In the genomic region with DNA sequence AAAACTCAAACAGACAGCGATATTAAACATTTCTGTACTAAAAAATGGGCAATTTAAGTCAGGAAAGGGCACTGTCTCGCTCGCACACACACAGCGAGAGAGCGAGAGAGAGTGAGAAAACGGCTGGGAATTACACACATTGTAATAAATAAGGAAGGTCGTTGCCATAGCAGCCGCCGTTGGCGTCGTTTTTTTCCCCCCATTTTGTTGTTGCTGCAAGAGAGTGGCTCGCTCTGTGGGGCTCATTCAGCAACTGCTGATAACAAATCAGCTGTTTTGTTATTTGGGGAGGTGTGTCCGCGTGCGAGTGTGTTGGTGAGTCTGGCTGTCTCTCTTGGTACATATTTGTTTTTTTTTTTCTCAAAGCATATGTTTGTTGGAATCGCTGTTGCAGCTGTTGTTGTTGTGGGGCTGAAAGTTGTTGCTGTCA, we compare ENCODE assay signal across 1 fruit fly cellular context.
TF ChIP-seq lines count a peak whose summit lies in the region.

No protein-coding gene starts in this region.

TF ChIP-seq in whole organism, embryonic, 481 proteins besides CTCF, POLR2A, EP300 and RAD21 (continued from another document and continues in another):
- TF ChIP-seq Abd-B (GFP tag; optimal IDR thresholded peaks at IDR 0.05; lab: Kevin White, UChicago) (peak; percentile 9), Blimp-1 (GFP tag; optimal IDR thresholded peaks at IDR 0.05; lab: Kevin White, UChicago) (peak; percentile 51), kah (GFP tag; optimal IDR thresholded peaks at IDR 0.05; lab: Kevin White, UChicago) (peak; percentile 72), NFAT (GFP tag; IDR thresholded peaks at IDR 0.05; lab: Robert Waterston, UW) (no peak), HLHmδ (GFP tag; optimal IDR thresholded peaks at IDR 0.05; lab: Kevin White, UChicago) (peak; percentile 72), wek (GFP tag; optimal IDR thresholded peaks at IDR 0.05; lab: Kevin White, UChicago) (peak; percentile 82), Ptx1 (GFP tag; IDR thresholded peaks at IDR 0.05; lab: Robert Waterston, UW) (no peak), tap (tag; optimal IDR thresholded peaks at IDR 0.05; lab: Kevin White, UChicago) (no peak), CG1792 (GFP tag; optimal IDR thresholded peaks at IDR 0.05; lab: Kevin White, UChicago) (peak; percentile 4), CG11085 (GFP tag; IDR thresholded peaks at IDR 0.05; lab: Robert Waterston, UW) (no peak), sd (tag; optimal IDR thresholded peaks at IDR 0.05; lab: Kevin White, UChicago) (peak; percentile 76), CG5953 (GFP tag; IDR thresholded peaks at IDR 0.05; lab: Robert Waterston, UW) (no peak), schlank (tag; optimal IDR thresholded peaks at IDR 0.05; lab: Kevin White, UChicago) (no peak), CG18619 (GFP tag; optimal IDR thresholded peaks at IDR 0.05; lab: Kevin White, UChicago) (peak; percentile 20), Dad (GFP tag; optimal IDR thresholded peaks at IDR 0.05; lab: Kevin White, UChicago) (no peak), oc (tag; optimal IDR thresholded peaks at IDR 0.05; lab: Kevin White, UChicago) (peak; percentile 51), shn (GFP tag; optimal IDR thresholded peaks at IDR 0.05; lab: Kevin White, UChicago) (no peak), onecut (GFP tag; IDR thresholded peaks at IDR 0.05; lab: Robert Waterston, UW) (peak; percentile 54), ci (GFP tag; IDR thresholded peaks at IDR 0.05; lab: Robert Waterston, UW) (no peak), CG6854 (GFP tag; optimal IDR thresholded peaks at IDR 0.05; lab: Kevin White, UChicago) (peak; percentile 36), CG11560 (tag; IDR thresholded peaks at IDR 0.05; lab: Robert Waterston, UW) (no peak), Xbp1 (GFP tag; optimal IDR thresholded peaks at IDR 0.05; lab: Kevin White, UChicago) (no peak), CG31365 (tag; optimal IDR thresholded peaks at IDR 0.05; lab: Kevin White, UChicago) (peak; percentile 28), CG1233 (GFP tag; optimal IDR thresholded peaks at IDR 0.05; lab: Kevin White, UChicago) (peak; percentile 66), CG10431 (GFP tag; optimal IDR thresholded peaks at IDR 0.05; lab: Kevin White, UChicago) (peak; percentile 77), CG13624 (GFP tag; optimal IDR thresholded peaks at IDR 0.05; lab: Kevin White, UChicago) (peak; percentile 18), aop (GFP tag; IDR thresholded peaks at IDR 0.05; lab: Robert Waterston, UW) (no peak), CG11723 (GFP tag; optimal IDR thresholded peaks at IDR 0.05; lab: Kevin White, UChicago) (peak; percentile 53), so (GFP tag; IDR thresholded peaks at IDR 0.05; lab: Robert Waterston, UW) (no peak), NfI (GFP tag; optimal IDR thresholded peaks at IDR 0.05; lab: Kevin White, UChicago) (peak; percentile 31), twi (tag; optimal IDR thresholded peaks at IDR 0.05; lab: Kevin White, UChicago) (peak; percentile 37), BtbVII (GFP tag; optimal IDR thresholded peaks at IDR 0.05; lab: Kevin White, UChicago) (peak; percentile 82), slbo (GFP tag; IDR thresholded peaks at IDR 0.05; lab: Robert Waterston, UW) (no peak), CG12236 (GFP tag; optimal IDR thresholded peaks at IDR 0.05; lab: Kevin White, UChicago) (peak; percentile 38), ATbp (GFP tag; optimal IDR thresholded peaks at IDR 0.05; lab: Kevin White, UChicago) (peak; percentile 74), CG13296 (GFP tag; optimal IDR thresholded peaks at IDR 0.05; lab: Kevin White, UChicago) (peak; percentile 76), Adf1 (GFP tag; IDR thresholded peaks at IDR 0.05; lab: Robert Waterston, UW) (no peak), H2.0 (GFP tag; IDR thresholded peaks at IDR 0.05; lab: Robert Waterston, UW) (no peak), sob (GFP tag; IDR thresholded peaks at IDR 0.05; lab: Robert Waterston, UW) (no peak), CG17359 (tag; optimal IDR thresholded peaks at IDR 0.05; lab: Kevin White, UChicago) (peak; percentile 67), HLH3B (GFP tag; IDR thresholded peaks at IDR 0.05; lab: Robert Waterston, UW) (no peak), CG4404 (GFP tag; IDR thresholded peaks at IDR 0.05; lab: Robert Waterston, UW) (no peak), CrebB (tag; optimal IDR thresholded peaks at IDR 0.05; lab: Kevin White, UChicago) (peak; percentile 53), scrt (GFP tag; optimal IDR thresholded peaks at IDR 0.05; lab: Kevin White, UChicago) (peak; percentile 42), inv (GFP tag; IDR thresholded peaks at IDR 0.05; lab: Robert Waterston, UW; ENCODE audit: partially characterized antibody) (no peak), Fer1 (GFP tag; optimal IDR thresholded peaks at IDR 0.05; lab: Kevin White, UChicago) (peak; percentile 76), CG10462 (GFP tag; optimal IDR thresholded peaks at IDR 0.05; lab: Kevin White, UChicago) (peak; percentile 5), gce (GFP tag; IDR thresholded peaks at IDR 0.05; lab: Robert Waterston, UW) (no peak), ind (GFP tag; optimal IDR thresholded peaks at IDR 0.05; lab: Kevin White, UChicago) (no peak), CG7745 (tag; optimal IDR thresholded peaks at IDR 0.05; lab: Kevin White, UChicago) (peak; percentile 61), Dbx (GFP tag; IDR thresholded peaks at IDR 0.05; lab: Robert Waterston, UW) (no peak), CG15011 (GFP tag; optimal IDR thresholded peaks at IDR 0.05; lab: Kevin White, UChicago) (no peak), CG4854 (GFP tag; optimal IDR thresholded peaks at IDR 0.05; lab: Kevin White, UChicago) (no peak), CG7372 (GFP tag; IDR thresholded peaks at IDR 0.05; lab: Robert Waterston, UW) (no peak), bowl (GFP tag; IDR thresholded peaks at IDR 0.05; lab: Robert Waterston, UW) (no peak), CG34224 (GFP tag; IDR thresholded peaks at IDR 0.05; lab: Robert Waterston, UW; ENCODE audit: partially characterized antibody) (no peak), HHEX (GFP tag; optimal IDR thresholded peaks at IDR 0.05; lab: Kevin White, UChicago) (peak; percentile 62), vfl (GFP tag; optimal IDR thresholded peaks at IDR 0.05; lab: Kevin White, UChicago) (no peak), CG9437 (GFP tag; optimal IDR thresholded peaks at IDR 0.05; lab: Kevin White, UChicago) (no peak), CG6254 (GFP tag; optimal IDR thresholded peaks at IDR 0.05; lab: Kevin White, UChicago) (peak; percentile 63), sqz (GFP tag; optimal IDR thresholded peaks at IDR 0.05; lab: Kevin White, UChicago) (peak; percentile 99), row (GFP tag; IDR thresholded peaks at IDR 0.05; lab: Robert Waterston, UW) (no peak), Kr (GFP tag; optimal IDR thresholded peaks at IDR 0.05; lab: Kevin White, UChicago) (peak; percentile 49), sug (tag; optimal IDR thresholded peaks at IDR 0.05; lab: Kevin White, UChicago) (peak; percentile 52), Lhr (GFP tag; optimal IDR thresholded peaks at IDR 0.05; lab: Kevin White, UChicago) (peak; percentile 12), Nf-YB (GFP tag; optimal IDR thresholded peaks at IDR 0.05; lab: Kevin White, UChicago) (peak; percentile 60), croc (GFP tag; conservative IDR thresholded peaks at IDR 0.05; lab: Robert Waterston, UW) (no peak), CG3407 (GFP tag; optimal IDR thresholded peaks at IDR 0.05; lab: Kevin White, UChicago) (peak; percentile 75), grn (GFP tag; optimal IDR thresholded peaks at IDR 0.05; lab: Kevin White, UChicago) (peak; percentile 75), CG32772 (GFP tag; IDR thresholded peaks at IDR 0.05; lab: Robert Waterston, UW) (no peak), Mes4 (GFP tag; optimal IDR thresholded peaks at IDR 0.05; lab: Kevin White, UChicago) (peak; percentile 24), Ravus (GFP tag; IDR thresholded peaks at IDR 0.05; lab: Robert Waterston, UW) (no peak), CG12219 (GFP tag; optimal IDR thresholded peaks at IDR 0.05; lab: Kevin White, UChicago) (peak; percentile 66), CG7357 (GFP tag; IDR thresholded peaks at IDR 0.05; lab: Robert Waterston, UW) (no peak), bbx (GFP tag; IDR thresholded peaks at IDR 0.05; lab: Robert Waterston, UW; ENCODE audit: partially characterized antibody) (no peak), sna (GFP tag; IDR thresholded peaks at IDR 0.05; lab: Robert Waterston, UW; ENCODE audit: partially characterized antibody) (no peak), Jarid2 (GFP tag; optimal IDR thresholded peaks at IDR 0.05; lab: Kevin White, UChicago) (peak; percentile 47), CG2712 (tag; optimal IDR thresholded peaks at IDR 0.05; lab: Kevin White, UChicago) (peak; percentile 33), Xrp1 (GFP tag; IDR thresholded peaks at IDR 0.05; lab: Robert Waterston, UW) (no peak), Pdp1 (GFP tag; optimal IDR thresholded peaks at IDR 0.05; lab: Kevin White, UChicago) (peak in 1 of 2 experiments; percentile 43), sens (GFP tag; lab: Kevin White, UChicago) (peak; percentile 94), fd64A (GFP tag; optimal IDR thresholded peaks at IDR 0.05; lab: Kevin White, UChicago) (peak; percentile 72), CG17612 (GFP tag; IDR thresholded peaks at IDR 0.05; lab: Robert Waterston, UW) (no peak), CG12104 (GFP tag; optimal IDR thresholded peaks at IDR 0.05; lab: Kevin White, UChicago) (no peak), CG8924 (tag; optimal IDR thresholded peaks at IDR 0.05; lab: Kevin White, UChicago) (peak; percentile 18), vvl (GFP tag; IDR thresholded peaks at IDR 0.05; lab: Robert Waterston, UW) (no peak), Med (GFP tag; lab: Kevin White, UChicago) (peak; percentile 82), CG11696 (GFP tag; IDR thresholded peaks at IDR 0.05; lab: Robert Waterston, UW) (no peak), CG15601 (tag; optimal IDR thresholded peaks at IDR 0.05; lab: Kevin White, UChicago) (peak; percentile 73), CG4617 (GFP tag; optimal IDR thresholded peaks at IDR 0.05; lab: Kevin White, UChicago; ENCODE audit: borderline replicate concordance) (no peak), Dfd (GFP tag; optimal IDR thresholded peaks at IDR 0.05; lab: Kevin White, UChicago) (no peak), CG15514 (GFP tag; optimal IDR thresholded peaks at IDR 0.05; lab: Kevin White, UChicago) (peak; percentile 47), Bgb (GFP tag; IDR thresholded peaks at IDR 0.05; lab: Robert Waterston, UW; ENCODE audit: partially characterized antibody) (no peak), mld (GFP tag; IDR thresholded peaks at IDR 0.05; lab: Robert Waterston, UW; ENCODE audit: partially characterized antibody) (no peak), cad (GFP tag; optimal IDR thresholded peaks at IDR 0.05; lab: Kevin White, UChicago) (no peak), cato (GFP tag; optimal IDR thresholded peaks at IDR 0.05; lab: Kevin White, UChicago; ENCODE audit: borderline replicate concordance) (peak; percentile 4), ab (GFP tag; optimal IDR thresholded peaks at IDR 0.05; lab: Kevin White, UChicago) (no peak), CG15479 (GFP tag; optimal IDR thresholded peaks at IDR 0.05; lab: Kevin White, UChicago) (no peak), MTF-1 (GFP tag; optimal IDR thresholded peaks at IDR 0.05; lab: Kevin White, UChicago; ENCODE audit: borderline replicate concordance) (peak; percentile 71), maf-S (GFP tag; optimal IDR thresholded peaks at IDR 0.05; lab: Kevin White, UChicago) (peak; percentile 5), Hr78 (GFP tag; optimal IDR thresholded peaks at IDR 0.05; lab: Kevin White, UChicago) (peak in 1 of 2 experiments; percentile 4), odd (GFP tag; optimal IDR thresholded peaks at IDR 0.05; lab: Kevin White, UChicago) (peak; percentile 69), CG7987 (GFP tag; optimal IDR thresholded peaks at IDR 0.05; lab: Kevin White, UChicago) (peak; percentile 71), pfk (GFP tag; optimal IDR thresholded peaks at IDR 0.05; lab: Kevin White, UChicago) (peak; percentile 58), CG9727 (GFP tag; optimal IDR thresholded peaks at IDR 0.05; lab: Kevin White, UChicago) (peak; percentile 48), CG14860 (GFP tag; IDR thresholded peaks at IDR 0.05; lab: Robert Waterston, UW; ENCODE audit: partially characterized antibody) (no peak), CG8478 (optimal IDR thresholded peaks at IDR 0.05; lab: Kevin White, UChicago) (no peak), CG13123 (GFP tag; optimal IDR thresholded peaks at IDR 0.05; lab: Kevin White, UChicago) (peak; percentile 59), CG4730 (GFP tag; IDR thresholded peaks at IDR 0.05; lab: Robert Waterston, UW) (no peak), YL-1 (GFP tag; optimal IDR thresholded peaks at IDR 0.05; lab: Kevin White, UChicago) (peak; percentile 6), her (GFP tag; optimal IDR thresholded peaks at IDR 0.05; lab: Kevin White, UChicago) (peak; percentile 51), CG15269 (tag; optimal IDR thresholded peaks at IDR 0.05; lab: Kevin White, UChicago) (peak; percentile 54), org-1 (GFP tag; optimal IDR thresholded peaks at IDR 0.05; lab: Kevin White, UChicago) (no peak), E2f1 (GFP tag; IDR thresholded peaks at IDR 0.05; lab: Robert Waterston, UW) (no peak), Deaf1 (tag; optimal IDR thresholded peaks at IDR 0.05; lab: Kevin White, UChicago) (peak; percentile 62), pita (GFP tag; optimal IDR thresholded peaks at IDR 0.05; lab: Kevin White, UChicago) (no peak), pros (GFP tag; optimal IDR thresholded peaks at IDR 0.05; lab: Kevin White, UChicago) (peak; percentile 66), br (optimal IDR thresholded peaks at IDR 0.05; lab: Kevin White, UChicago) (no peak), nau (GFP tag; optimal IDR thresholded peaks at IDR 0.05; lab: Kevin White, UChicago) (peak; percentile 75), Nf-YA (GFP tag; IDR thresholded peaks at IDR 0.05; lab: Robert Waterston, UW) (no peak), caup (GFP tag; optimal IDR thresholded peaks at IDR 0.05; lab: Kevin White, UChicago; ENCODE audit: severe bottlenecking) (peak; percentile 70), CG8089 (GFP tag; optimal IDR thresholded peaks at IDR 0.05; lab: Kevin White, UChicago) (peak; percentile 59), gem (tag; optimal IDR thresholded peaks at IDR 0.05; lab: Kevin White, UChicago) (peak; percentile 31), ewg (GFP tag; optimal IDR thresholded peaks at IDR 0.05; lab: Kevin White, UChicago) (peak; percentile 45), unpg (GFP tag; optimal IDR thresholded peaks at IDR 0.05; lab: Kevin White, UChicago) (peak; percentile 50), stc (GFP tag; IDR thresholded peaks at IDR 0.05; lab: Robert Waterston, UW) (no peak), CG2678 (tag; optimal IDR thresholded peaks at IDR 0.05; lab: Kevin White, UChicago) (peak; percentile 44), MESR4 (GFP tag; optimal IDR thresholded peaks at IDR 0.05; lab: Kevin White, UChicago) (no peak), da (GFP tag; optimal IDR thresholded peaks at IDR 0.05; lab: Kevin White, UChicago) (peak; percentile 42), kay (GFP tag; optimal IDR thresholded peaks at IDR 0.05; lab: Kevin White, UChicago) (peak; percentile 6)
